Worm (Caenorhabditis elegans) whole organism, midembryonic: Measurements from ENCODE around the gene pals-37.

Source experiments
- T22C8.4 ChIP-seq: fragments of 200-800 bp; sonication (Bioruptor generic); IDR thresholded peaks from 2 replicates; pipeline ENCODE4 v1.3.6; 2022; ENCODE audit warnings: missing genetic modification characterization, missing compliant biosample characterization
- cog-1 ChIP-seq: sonication (generic microtip); optimal IDR thresholded peaks from 2 replicates; lab custom pipeline; 2016; ENCODE audit warnings: missing genetic modification characterization, missing compliant biosample characterization
- flt-1 ChIP-seq: fragments of 200-800 bp; sonication (Bioruptor generic); IDR thresholded peaks from 2 replicates; pipeline ENCODE4 v1.3.6; 2022; ENCODE audit warnings: missing genetic modification characterization, missing compliant biosample characterization
- klf-2 ChIP-seq: fragments of 200-800 bp; sonication (Bioruptor generic); conservative IDR thresholded peaks from 2 replicates; pipeline ENCODE4 v1.3.6; 2022; ENCODE audit warnings: missing genetic modification reagents, missing genetic modification characterization, missing compliant biosample characterization
- med-1 ChIP-seq: sonication (generic microtip); optimal IDR thresholded peaks from 2 replicates; lab custom pipeline; 2017; ENCODE audit warnings: missing genetic modification characterization, mild to moderate bottlenecking, missing compliant biosample characterization, antibody characterized with exemption, missing genetic modification reagents; ENCODE audit not compliant: insufficient read depth
- ref-1 ChIP-seq: fragments of 200-800 bp; sonication (Bioruptor generic); conservative IDR thresholded peaks from 2 replicates; pipeline ENCODE4 v1.3.6; 2022; ENCODE audit warnings: missing genetic modification reagents, missing genetic modification characterization, missing compliant biosample characterization
- tab-1 ChIP-seq: fragments of 200-800 bp; sonication (Bioruptor generic); IDR thresholded peaks from 2 replicates; pipeline ENCODE4 v1.3.6; 2022; ENCODE audit warnings: missing genetic modification characterization, missing compliant biosample characterization
- ztf-23 ChIP-seq: fragments of 200-800 bp; sonication (Bioruptor generic); IDR thresholded peaks from 2 replicates; pipeline ENCODE4 v1.3.6; 2022; ENCODE audit warnings: missing genetic modification reagents, missing genetic modification characterization, missing compliant biosample characterization
- ztf-29 ChIP-seq: fragments of 200-800 bp; sonication (Bioruptor generic); IDR thresholded peaks from 2 replicates; pipeline ENCODE4 v1.3.6; 2022; ENCODE audit warnings: missing genetic modification reagents, missing genetic modification characterization, missing compliant biosample characterization

pals-37 gene

DNA sequence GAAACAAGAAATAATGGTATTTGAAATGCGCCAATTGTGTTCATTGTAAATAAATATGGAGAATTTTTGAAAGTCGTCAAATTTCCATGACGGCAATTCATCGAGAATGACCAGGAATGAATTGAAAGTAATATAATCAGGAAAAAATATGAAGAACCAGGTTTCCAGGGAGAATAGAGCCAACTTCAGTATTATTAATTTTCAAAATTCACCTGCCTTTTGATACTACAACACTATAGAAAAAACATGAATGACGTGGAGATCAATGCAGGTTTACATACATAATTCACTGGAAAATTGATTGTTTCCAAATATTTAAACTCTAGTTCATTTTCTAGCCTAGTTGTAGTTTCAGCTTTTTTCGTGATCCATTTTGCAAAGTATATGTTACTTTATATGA is 7.6 kb downstream of the pals-37 start, which contains the start of gene srh-25:
srh-25 (minus strand) TSS at position 101 of the 400 bp plus-strand sequence.
- TF ChIP-seq flt-1, result no peak
- no peak for TF ChIP-seq T22C8.4 (GFP tag; lab: Robert Waterston, UW)
- TF ChIP-seq cog-1 (tag; lab: Kevin White, UChicago), result no peak
- TF ChIP-seq med-1 (GFP tag; lab: Kevin White, UChicago), result no peak
- no peak for TF ChIP-seq tab-1
- TF ChIP-seq ztf-29 (GFP tag; lab: Robert Waterston, UW), result no peak
- TF ChIP-seq ztf-23 (GFP tag; lab: Robert Waterston, UW), result no peak
- no peak for TF ChIP-seq ref-1 (GFP tag; lab: Robert Waterston, UW)
- TF ChIP-seq klf-2 (GFP tag; lab: Robert Waterston, UW), result no peak

ce11 chrV:12433105-12433504 is 8.2 kb downstream of the pals-37 start:
- TF ChIP-seq ztf-23 (GFP tag; lab: Robert Waterston, UW) (no peak), ref-1 (GFP tag; lab: Robert Waterston, UW) (no peak), med-1 (GFP tag; lab: Kevin White, UChicago) (no peak), klf-2 (GFP tag; lab: Robert Waterston, UW) (no peak), tab-1 (no peak), T22C8.4 (GFP tag; lab: Robert Waterston, UW) (no peak), cog-1 (tag; lab: Kevin White, UChicago) (no peak), ztf-29 (GFP tag; lab: Robert Waterston, UW) (no peak), flt-1 (no peak)

- no peak for TF ChIP-seq T22C8.4 (GFP tag; lab: Robert Waterston, UW)
These were observed 9.2 kb downstream of the pals-37 start, which contains the start of gene C54D10.13 for ce11 chrV:12432111-12432510. TSS of gene C54D10.13 (minus strand) at chrV:12432289.

DNA sequence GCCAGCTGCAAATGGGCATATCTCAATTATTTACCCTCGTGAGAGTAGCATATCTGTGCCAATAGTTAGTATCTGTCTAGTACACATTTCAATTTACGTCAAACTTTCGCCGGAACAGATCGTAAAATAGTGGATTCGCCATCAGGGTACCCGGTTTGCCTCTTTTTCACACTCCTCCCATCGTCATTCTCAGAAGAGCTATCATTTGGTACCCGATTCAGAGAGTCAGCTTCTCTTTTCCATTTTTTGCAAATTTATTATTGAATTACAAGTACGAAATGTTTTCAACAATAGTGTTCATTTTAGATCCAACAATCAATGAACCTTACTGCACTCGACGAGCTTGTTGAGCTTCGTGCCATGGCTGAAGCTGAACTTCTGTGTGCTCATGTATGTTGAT is 12.3 kb downstream of the pals-37 start, which contains the start of gene C54D10.5:
C54D10.5 (plus strand) TSS at position 301 of the 400 bp plus-strand sequence.
- TF ChIP-seq ref-1 (GFP tag; lab: Robert Waterston, UW) (no peak), tab-1 (no peak)

DNA sequence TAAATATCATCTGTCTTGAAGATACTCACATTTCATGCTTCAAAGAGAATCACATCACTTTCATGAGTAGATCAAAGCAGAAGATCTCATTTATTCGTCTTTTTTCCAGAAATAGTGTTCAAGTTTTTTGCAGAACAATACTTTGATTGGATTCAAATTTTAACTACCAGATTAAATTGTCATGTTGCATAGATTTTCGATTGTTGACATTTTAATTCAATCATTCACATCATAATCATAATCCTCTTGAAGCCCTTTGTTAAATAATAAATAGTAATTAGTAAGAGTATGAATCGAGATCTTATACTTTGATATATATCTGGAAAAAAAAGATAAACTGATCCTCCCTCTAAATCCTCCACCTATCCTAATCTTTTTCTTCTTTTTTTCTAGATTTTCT is 13.5 kb downstream of the pals-37 start:
- TF ChIP-seq cog-1 (tag; lab: Kevin White, UChicago) (no peak), med-1 (GFP tag; lab: Kevin White, UChicago) (no peak), ztf-29 (GFP tag; lab: Robert Waterston, UW) (no peak)

- TF ChIP-seq med-1 (GFP tag; lab: Kevin White, UChicago), result no peak
- no peak for TF ChIP-seq ztf-29 (GFP tag; lab: Robert Waterston, UW)
- TF ChIP-seq T22C8.4 (GFP tag; lab: Robert Waterston, UW), result no peak
- no peak for TF ChIP-seq klf-2 (GFP tag; lab: Robert Waterston, UW)
- no peak for TF ChIP-seq tab-1
- TF ChIP-seq ref-1 (GFP tag; lab: Robert Waterston, UW), result no peak
- no peak for TF ChIP-seq ztf-23 (GFP tag; lab: Robert Waterston, UW)
- no peak for TF ChIP-seq cog-1 (tag; lab: Kevin White, UChicago)
- no peak for TF ChIP-seq flt-1
These were observed 20.0 kb downstream of the pals-37 start for ce11 chrV:12421360-12421759.

DNA sequence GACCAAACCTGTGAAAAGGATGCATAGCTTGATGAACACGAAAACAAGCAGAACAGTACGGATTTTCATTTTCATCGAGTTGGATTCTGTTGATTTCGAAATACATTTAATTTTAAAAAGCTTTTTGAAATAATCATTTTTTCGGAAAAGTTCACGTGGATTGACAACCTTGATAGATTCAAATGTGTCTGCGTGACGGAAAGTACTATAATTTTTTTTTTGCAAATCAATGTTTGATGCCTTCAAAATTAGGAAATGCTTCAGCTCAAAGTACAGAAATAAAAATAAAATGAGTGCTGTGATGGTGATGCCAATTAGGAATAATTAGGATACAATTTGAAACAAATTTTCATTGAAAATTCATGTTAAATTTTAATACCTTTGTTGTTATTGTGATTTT is 20.5 kb downstream of the pals-37 start, which contains the start of gene C54D10.4:
C54D10.4 (minus strand) TSS at position 101 of the 400 bp plus-strand sequence.
- TF ChIP-seq flt-1 (no peak), T22C8.4 (GFP tag; lab: Robert Waterston, UW) (no peak), klf-2 (GFP tag; lab: Robert Waterston, UW) (no peak), ref-1 (GFP tag; lab: Robert Waterston, UW) (no peak), cog-1 (tag; lab: Kevin White, UChicago) (no peak), ztf-23 (GFP tag; lab: Robert Waterston, UW) (no peak), ztf-29 (GFP tag; lab: Robert Waterston, UW) (no peak), med-1 (GFP tag; lab: Kevin White, UChicago) (no peak), tab-1 (no peak)

DNA sequence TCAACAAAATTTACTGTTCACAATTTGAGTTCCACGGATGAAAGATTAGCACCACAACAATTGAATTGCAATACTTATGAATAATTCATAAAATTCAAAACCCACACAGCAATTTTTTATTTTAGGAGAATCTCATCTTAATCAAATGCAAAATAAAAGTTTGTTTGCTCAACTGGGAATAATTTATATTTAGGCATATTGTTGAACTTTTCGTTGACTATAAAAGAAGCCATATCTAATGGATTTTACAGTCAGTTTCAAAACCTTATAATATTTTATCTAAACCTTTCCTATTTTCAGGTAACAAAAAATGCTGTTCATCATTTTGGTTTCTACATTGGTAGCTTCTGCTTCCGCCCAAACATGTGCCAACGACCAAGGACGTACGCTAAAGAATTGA is 23.0 kb downstream of the pals-37 start, which contains the start of gene C54D10.3:
C54D10.3 (plus strand) TSS at position 301 of the 400 bp plus-strand sequence.
- TF ChIP-seq T22C8.4 (GFP tag; lab: Robert Waterston, UW) (no peak), ref-1 (GFP tag; lab: Robert Waterston, UW) (no peak), ztf-23 (GFP tag; lab: Robert Waterston, UW) (no peak), tab-1 (no peak), ztf-29 (GFP tag; lab: Robert Waterston, UW) (no peak), cog-1 (tag; lab: Kevin White, UChicago) (no peak), med-1 (GFP tag; lab: Kevin White, UChicago) (no peak)

- no peak for TF ChIP-seq med-1 (GFP tag; lab: Kevin White, UChicago)
- no peak for TF ChIP-seq T22C8.4 (GFP tag; lab: Robert Waterston, UW)
- TF ChIP-seq ztf-23 (GFP tag; lab: Robert Waterston, UW), result no peak
- no peak for TF ChIP-seq flt-1
- no peak for TF ChIP-seq ztf-29 (GFP tag; lab: Robert Waterston, UW)
- TF ChIP-seq cog-1 (tag; lab: Kevin White, UChicago), result no peak
- TF ChIP-seq klf-2 (GFP tag; lab: Robert Waterston, UW), result no peak
- no peak for TF ChIP-seq ref-1 (GFP tag; lab: Robert Waterston, UW)
- TF ChIP-seq tab-1, result no peak
These were observed 24.0 kb downstream of the pals-37 start, which contains the start of gene cdr-3 for ce11 chrV:12417277-12417676. TSS of gene cdr-3 (minus strand) at chrV:12417377.

DNA sequence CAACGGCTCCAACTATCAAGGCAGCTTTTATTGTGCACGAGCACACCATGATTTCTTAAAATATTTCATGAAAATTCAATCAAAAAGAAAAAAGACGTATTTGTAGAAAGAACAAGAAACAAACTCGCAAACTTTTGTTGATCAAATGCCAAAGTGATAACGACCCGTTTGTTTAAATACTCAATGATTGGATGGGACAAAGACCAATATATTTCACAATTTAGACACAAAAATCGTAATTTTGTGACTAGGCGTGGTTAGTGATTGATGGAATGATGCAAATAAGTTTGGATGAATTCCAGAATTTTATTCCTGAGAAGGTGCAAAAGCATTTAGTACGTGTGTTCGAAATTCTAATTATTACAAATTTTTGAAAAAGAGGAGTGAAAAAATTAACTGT is 25.7 kb downstream of the pals-37 start, which contains the start of gene cdr-2:
cdr-2 (minus strand) TSS at position 54 of the 400 bp plus-strand sequence.
- TF ChIP-seq ztf-29 (GFP tag; lab: Robert Waterston, UW) (no peak), ref-1 (GFP tag; lab: Robert Waterston, UW) (no peak), flt-1 (no peak), T22C8.4 (GFP tag; lab: Robert Waterston, UW) (no peak), klf-2 (GFP tag; lab: Robert Waterston, UW) (no peak)
